Worm (Caenorhabditis elegans): ENCODE data around the gene F58G1.7.

The F58G1.7 gene

DNA sequence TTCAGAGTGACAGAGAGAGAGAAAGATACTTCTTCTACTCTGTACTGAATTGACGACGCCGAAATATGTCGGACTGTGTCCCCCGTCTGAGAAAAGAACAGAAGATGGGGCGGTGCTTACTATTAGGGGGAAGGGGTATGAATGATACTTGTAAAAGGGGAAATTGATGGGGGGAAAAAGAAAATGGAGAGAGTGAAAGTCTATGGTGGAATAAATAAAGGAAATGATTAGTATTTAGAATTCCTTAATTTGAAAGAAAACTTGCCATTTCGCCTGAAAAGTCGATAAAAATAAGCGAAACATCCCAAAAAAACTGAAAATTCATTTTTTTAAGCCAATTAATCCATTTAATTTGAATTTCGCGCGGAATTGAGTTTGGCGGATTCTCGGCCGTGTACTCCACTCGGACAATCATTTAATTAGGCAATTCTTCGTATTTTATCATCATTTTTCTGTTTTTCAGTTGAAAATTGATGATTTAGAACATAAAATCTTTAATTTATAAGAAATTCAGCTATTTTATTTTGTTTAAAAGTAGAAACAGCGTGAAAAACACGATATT is 33.5 kb downstream of the F58G1.7 start, which contains the start of gene F35C5.12:
Gene F35C5.12 (minus strand): TSS at position 51 of the 562 bp plus-strand sequence.
- TF ChIP-seq nhr-25 (tag; optimal IDR thresholded peaks at IDR 0.05) (no peak), daf-12 (tag; optimal IDR thresholded peaks at IDR 0.05) (no peak), skn-1 (tag; optimal IDR thresholded peaks at IDR 0.05) (peak; percentile 66), nfya-1 (tag; optimal IDR thresholded peaks at IDR 0.05; ENCODE audit: insufficient read depth) (peak; percentile 39), lsy-12 (tag; optimal IDR thresholded peaks at IDR 0.05) (peak; percentile 23), ZK546.5 (tag; optimal IDR thresholded peaks at IDR 0.05) (no peak), lin-15B (tag; optimal IDR thresholded peaks at IDR 0.05) (peak; percentile 6), pha-4 (tag; optimal IDR thresholded peaks at IDR 0.05) (peak; percentile 48), nhr-23 (tag; optimal IDR thresholded peaks at IDR 0.05) (peak; percentile 67), elt-2 (tag; optimal IDR thresholded peaks at IDR 0.05) (peak; percentile 8)

- TF ChIP-seq nhr-76 (tag; optimal IDR thresholded peaks at IDR 0.05) (no peak), R02D3.7 (tag; optimal IDR thresholded peaks at IDR 0.05) (no peak), ztf-4 (tag; optimal IDR thresholded peaks at IDR 0.05) (no peak), elt-1 (tag; optimal IDR thresholded peaks at IDR 0.05) (no peak)
Measured at ce11 chrII:12908779-12909178, 39.3 kb downstream of the F58G1.7 start, which contains the start of gene ddn-2. ddn-2 (plus strand) TSS chrII:12909079.

DNA sequence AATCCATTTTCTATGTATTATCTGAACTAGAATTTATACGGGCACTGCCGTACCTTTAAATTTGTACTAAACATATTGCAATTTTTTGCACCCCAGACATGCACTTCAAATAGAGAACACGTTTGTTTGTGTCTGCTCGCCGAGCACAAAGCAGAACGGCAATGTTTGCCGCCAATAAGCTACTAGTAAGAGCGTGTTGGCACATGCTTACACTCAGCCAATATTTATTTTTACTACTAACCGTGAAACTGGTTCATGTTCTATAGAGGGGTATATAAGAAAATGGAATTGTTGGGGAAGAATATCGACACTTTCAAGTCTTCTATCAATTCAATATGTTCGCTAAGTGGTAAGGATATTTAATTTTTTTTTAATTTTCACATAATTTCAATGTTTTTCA is 41.0 kb downstream of the F58G1.7 start, which contains the start of gene nspb-11:
Gene nspb-11 (plus strand): TSS at position 301 of the 400 bp plus-strand sequence.
- no peak for TF ChIP-seq nhr-23 (tag; optimal IDR thresholded peaks at IDR 0.05)
- no peak for TF ChIP-seq mdl-1 (tag; optimal IDR thresholded peaks at IDR 0.05)
- no peak for TF ChIP-seq nhr-43 (tag; optimal IDR thresholded peaks at IDR 0.05; ENCODE audit: poor library complexity, severe bottlenecking)
- no peak for TF ChIP-seq ZK546.5 (tag; optimal IDR thresholded peaks at IDR 0.05)
- no peak for TF ChIP-seq lin-39 (tag; optimal IDR thresholded peaks at IDR 0.05)
- TF ChIP-seq nhr-67 (tag; optimal IDR thresholded peaks at IDR 0.05): no peak
- TF ChIP-seq nhr-12 (tag; optimal IDR thresholded peaks at IDR 0.05): no peak
- TF ChIP-seq elt-1 (tag; optimal IDR thresholded peaks at IDR 0.05): no peak
- no peak for TF ChIP-seq ama-1 (optimal IDR thresholded peaks at IDR 0.05)
- TF ChIP-seq lin-15B (tag; optimal IDR thresholded peaks at IDR 0.05): no peak
- TF ChIP-seq tbx-2 (tag; optimal IDR thresholded peaks at IDR 0.05): no peak
- TF ChIP-seq aly-2 (tag; optimal IDR thresholded peaks at IDR 0.05): no peak
- no peak for TF ChIP-seq unc-62 (GFP tag; optimal IDR thresholded peaks at IDR 0.05)
- TF ChIP-seq ceh-82 (tag; optimal IDR thresholded peaks at IDR 0.05): no peak
- no peak for TF ChIP-seq elt-2 (tag; optimal IDR thresholded peaks at IDR 0.05)

DNA sequence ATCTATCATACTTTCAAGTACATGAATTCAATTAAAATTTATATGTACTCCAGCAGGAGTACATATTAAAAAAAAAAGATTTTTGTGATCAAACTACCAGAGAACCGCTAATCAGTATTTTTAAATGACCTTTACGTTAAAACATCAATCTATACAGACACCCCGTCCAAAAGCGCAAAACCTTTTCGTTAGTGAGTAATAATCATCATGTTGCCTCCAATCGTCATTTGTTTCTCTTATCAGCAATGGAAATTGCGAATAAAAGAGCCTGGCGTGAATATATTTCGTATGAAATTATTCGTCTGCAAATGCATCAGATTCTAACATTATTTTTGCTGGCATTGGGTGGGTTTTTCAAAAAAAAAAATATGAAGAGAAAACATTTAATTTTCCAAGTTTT is 43.9 kb downstream of the F58G1.7 start, which contains the start of gene clec-66:
Gene clec-66 (plus strand): TSS at position 225 of the 400 bp plus-strand sequence.
- TF ChIP-seq pqm-1 (tag; optimal IDR thresholded peaks at IDR 0.05): peak; percentile 18
- TF ChIP-seq ZK546.5 (tag; optimal IDR thresholded peaks at IDR 0.05): no peak
- TF ChIP-seq fkh-2 (tag; optimal IDR thresholded peaks at IDR 0.05): no peak
- peak; percentile 27 for TF ChIP-seq elt-2 (tag; optimal IDR thresholded peaks at IDR 0.05)

DNA sequence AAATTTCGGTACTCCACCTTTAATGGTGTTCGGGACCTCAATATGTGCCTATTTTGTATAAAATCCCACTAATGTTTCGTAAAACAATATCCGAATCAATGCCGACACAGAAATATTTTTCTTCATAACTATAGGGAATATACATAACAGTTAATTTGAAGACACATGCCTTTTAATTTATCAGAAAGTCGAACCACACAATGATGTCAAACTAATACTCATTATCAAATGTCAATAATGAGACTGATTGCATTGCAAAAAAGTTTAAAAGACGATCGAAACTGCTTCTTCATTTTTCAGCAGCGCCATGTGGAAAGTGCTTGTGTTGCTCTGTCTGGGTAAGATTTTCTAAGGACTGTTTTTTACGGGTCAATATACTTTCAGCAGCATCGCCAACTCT is 47.0 kb downstream of the F58G1.7 start, which contains the start of gene clec-65:
Gene clec-65 (plus strand): TSS at position 301 of the 400 bp plus-strand sequence.
- TF ChIP-seq nhr-77 (tag; optimal IDR thresholded peaks at IDR 0.05): no peak
- TF ChIP-seq elt-2 (tag; optimal IDR thresholded peaks at IDR 0.05): peak; percentile 36
- TF ChIP-seq pqm-1 (tag; optimal IDR thresholded peaks at IDR 0.05): peak; percentile 2
- peak; percentile 11 for TF ChIP-seq pha-4 (tag; optimal IDR thresholded peaks at IDR 0.05)

DNA sequence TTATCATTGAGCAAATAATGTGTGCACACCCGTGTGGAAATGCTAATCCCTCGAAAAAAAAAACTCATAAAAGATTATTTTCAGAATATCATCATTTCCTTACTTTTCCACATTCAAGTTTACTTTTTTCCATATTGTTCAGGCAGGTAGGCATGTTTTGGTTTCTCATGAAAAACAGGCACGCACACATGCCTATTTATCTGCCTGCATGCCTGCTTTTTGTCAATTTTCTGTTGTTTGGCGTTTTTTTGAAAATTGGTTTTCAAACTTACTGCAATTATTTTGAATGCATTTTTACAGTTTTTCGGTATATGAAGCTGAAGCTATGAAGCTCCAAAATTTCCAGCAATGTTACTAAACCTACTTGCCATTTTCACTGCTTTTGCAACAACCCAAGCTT is 50.1 kb downstream of the F58G1.7 start, which contains the start of gene clec-64:
Gene clec-64 (plus strand): TSS at position 301 of the 400 bp plus-strand sequence.
- TF ChIP-seq elt-2 (tag; optimal IDR thresholded peaks at IDR 0.05): peak; percentile 31
- no peak for TF ChIP-seq ceh-9 (tag; optimal IDR thresholded peaks at IDR 0.05)
- TF ChIP-seq nfya-1 (tag; optimal IDR thresholded peaks at IDR 0.05; ENCODE audit: insufficient read depth): no peak
- TF ChIP-seq egl-27 (tag; optimal IDR thresholded peaks at IDR 0.05): no peak

- TF ChIP-seq R02D3.7 (tag; optimal IDR thresholded peaks at IDR 0.05) (no peak), pha-4 (tag; optimal IDR thresholded peaks at IDR 0.05) (no peak), unc-62 (GFP tag; optimal IDR thresholded peaks at IDR 0.05) (no peak), eor-1 (tag; optimal IDR thresholded peaks at IDR 0.05) (no peak), fkh-10 (GFP tag; optimal IDR thresholded peaks at IDR 0.05) (no peak), nhr-237 (tag; optimal IDR thresholded peaks at IDR 0.05) (no peak), nhr-76 (tag; optimal IDR thresholded peaks at IDR 0.05) (no peak)
Measured at ce11 chrII:12897361-12897760, 50.7 kb downstream of the F58G1.7 start.

Data from whole organism, L3 larva.